Worm (Caenorhabditis elegans): ENCODE results near the gene T13F2.4.

Gene T13F2.4

DNA sequence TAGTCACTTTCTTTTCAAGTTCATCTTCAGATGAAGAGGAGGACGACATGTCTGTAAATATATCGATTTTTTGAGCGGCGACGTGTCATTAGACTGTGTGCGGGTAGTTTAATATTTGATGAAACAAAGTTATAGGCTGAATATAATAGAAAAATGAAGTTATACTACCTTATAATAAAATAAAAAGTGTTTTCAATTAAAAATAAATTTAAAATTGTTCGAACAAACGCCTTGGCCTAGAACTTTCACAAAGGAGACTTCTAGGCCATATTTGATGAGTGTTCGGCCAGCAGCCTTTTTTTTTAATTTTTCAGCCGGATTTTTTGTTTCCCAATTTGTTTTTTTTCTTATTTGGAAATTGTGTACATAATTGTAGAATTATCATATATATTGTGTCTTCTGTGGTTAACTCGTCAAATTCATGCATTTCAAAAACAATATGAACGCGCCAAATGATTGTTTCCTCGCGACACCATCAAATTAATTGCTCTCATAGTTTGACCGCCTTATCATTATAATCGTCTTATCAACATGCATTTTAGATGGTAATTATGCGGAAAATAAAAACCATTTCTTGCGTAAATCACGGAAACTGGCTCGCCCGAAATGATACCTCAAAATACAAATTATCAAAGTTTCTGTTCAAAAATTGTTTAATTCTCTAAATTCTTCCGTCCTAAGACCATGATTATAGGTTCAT, 7.9 kb downstream of the T13F2.4 start, which contains the start of gene T13F2.2 (continued):
- no peak for TF ChIP-seq zag-1 (tag; optimal IDR thresholded peaks at IDR 0.05)
- peak; percentile 56 for TF ChIP-seq nhr-90 (tag; optimal IDR thresholded peaks at IDR 0.05; ENCODE audit: poor library complexity)
- TF ChIP-seq mab-9 (GFP tag; IDR thresholded peaks at IDR 0.05): no peak
- peak; percentile 34 for TF ChIP-seq fkh-4 (tag; optimal IDR thresholded peaks at IDR 0.05; ENCODE audit: borderline replicate concordance)
- no peak for TF ChIP-seq nhr-237 (tag; optimal IDR thresholded peaks at IDR 0.05)
- no peak for TF ChIP-seq hlh-17 (GFP tag; optimal IDR thresholded peaks at IDR 0.05; ENCODE audit: borderline replicate concordance)
- TF ChIP-seq ama-1 (optimal IDR thresholded peaks at IDR 0.05): no peak
- no peak for TF ChIP-seq ets-5 (GFP tag; IDR thresholded peaks at IDR 0.05)
- no peak for TF ChIP-seq nhr-19 (GFP tag; conservative IDR thresholded peaks at IDR 0.05)
- no peak for TF ChIP-seq sptf-1 (tag; optimal IDR thresholded peaks at IDR 0.05)
- peak; percentile 79 for TF ChIP-seq ceh-90 (tag; optimal IDR thresholded peaks at IDR 0.05)
- peak; percentile 25 for TF ChIP-seq dsc-1 (tag; optimal IDR thresholded peaks at IDR 0.05)
- TF ChIP-seq unc-130 (tag; optimal IDR thresholded peaks at IDR 0.05): no peak
- TF ChIP-seq nhr-28 (tag; optimal IDR thresholded peaks at IDR 0.05): no peak
- TF ChIP-seq dpl-1 (GFP tag; optimal IDR thresholded peaks at IDR 0.05): peak in 2 of 3 experiments; percentile 21 to 45
- peak; percentile 63 for TF ChIP-seq lir-3 (tag; optimal IDR thresholded peaks at IDR 0.05; ENCODE audit: poor library complexity)
- TF ChIP-seq jun-1 (tag; optimal IDR thresholded peaks at IDR 0.05): no peak
- TF ChIP-seq nhr-85 (tag): no peak
- TF ChIP-seq lin-14 (GFP tag; optimal IDR thresholded peaks at IDR 0.05): peak; percentile 33
- TF ChIP-seq lin-39 (tag; optimal IDR thresholded peaks at IDR 0.05): no peak
- TF ChIP-seq ceh-82 (tag; optimal IDR thresholded peaks at IDR 0.05): no peak
- TF ChIP-seq nhr-84 (tag; optimal IDR thresholded peaks at IDR 0.05): no peak
- TF ChIP-seq ceh-63 (GFP tag; optimal IDR thresholded peaks at IDR 0.05): no peak
- TF ChIP-seq ceh-8 (GFP tag; optimal IDR thresholded peaks at IDR 0.05): no peak
- TF ChIP-seq snu-23 (GFP tag; optimal IDR thresholded peaks at IDR 0.05): no peak
- no peak for TF ChIP-seq blmp-1 (tag; optimal IDR thresholded peaks at IDR 0.05)
- no peak for TF ChIP-seq unc-30 (tag; optimal IDR thresholded peaks at IDR 0.05)
- no peak for TF ChIP-seq vab-15 (tag; optimal IDR thresholded peaks at IDR 0.05)
- TF ChIP-seq swsn-7 (tag; optimal IDR thresholded peaks at IDR 0.05): no peak
- peak; percentile 63 for TF ChIP-seq elt-2 (tag; optimal IDR thresholded peaks at IDR 0.05)
- TF ChIP-seq lin-15B (tag; optimal IDR thresholded peaks at IDR 0.05): no peak
- no peak for TF ChIP-seq lin-13 (GFP tag; optimal IDR thresholded peaks at IDR 0.05)
- peak; percentile 32 for TF ChIP-seq irx-1 (tag; optimal IDR thresholded peaks at IDR 0.05)
- no peak for TF ChIP-seq Y116A8C.19 (tag; optimal IDR thresholded peaks at IDR 0.05; ENCODE audit: borderline replicate concordance)
- no peak for TF ChIP-seq hpl-2 (GFP tag; optimal IDR thresholded peaks at IDR 0.05)
- no peak for TF ChIP-seq mdl-1 (tag; optimal IDR thresholded peaks at IDR 0.05)
- no peak for TF ChIP-seq nhr-11 (tag; optimal IDR thresholded peaks at IDR 0.05)
- no peak for TF ChIP-seq aha-1 (tag; optimal IDR thresholded peaks at IDR 0.05)
- TF ChIP-seq xbp-1 (tag; optimal IDR thresholded peaks at IDR 0.05): no peak
- no peak for TF ChIP-seq ceh-88 (GFP tag; IDR thresholded peaks at IDR 0.05)
- no peak for TF ChIP-seq sox-4 (tag; optimal IDR thresholded peaks at IDR 0.05)
- no peak for TF ChIP-seq unc-62 (GFP tag; optimal IDR thresholded peaks at IDR 0.05)
- TF ChIP-seq pag-3 (tag; optimal IDR thresholded peaks at IDR 0.05; ENCODE audit: borderline replicate concordance, insufficient read depth): no peak
- no peak for TF ChIP-seq nhr-20 (tag; optimal IDR thresholded peaks at IDR 0.05)
- no peak for TF ChIP-seq C34B4.2 (tag; optimal IDR thresholded peaks at IDR 0.05)
- no peak for TF ChIP-seq grh-1 (GFP tag; IDR thresholded peaks at IDR 0.05)
- no peak for TF ChIP-seq zip-4 (GFP tag; optimal IDR thresholded peaks at IDR 0.05)
- no peak for TF ChIP-seq hlh-4 (tag; optimal IDR thresholded peaks at IDR 0.05)
- no peak for TF ChIP-seq mep-1 (tag; optimal IDR thresholded peaks at IDR 0.05)
- TF ChIP-seq nhr-12 (tag; optimal IDR thresholded peaks at IDR 0.05): no peak
- TF ChIP-seq snpc-4 (tag; optimal IDR thresholded peaks at IDR 0.05): no peak
- peak in 1 of 2 experiments; percentile 18 for TF ChIP-seq efl-1 (optimal IDR thresholded peaks at IDR 0.05)
- TF ChIP-seq efl-1 (GFP tag; optimal IDR thresholded peaks at IDR 0.05 in 1 of 2): peak in 1 of 2 experiments; percentile 53
